Worm (Caenorhabditis elegans) whole organism, L1 larva: ENCODE measurements around the gene srh-255.

Experiments used
- efl-1 ChIP-seq, 4 experiments: fragments of 150-350 bp; optimal IDR thresholded peaks in 3 of 4; peaks in 1 of 4; 1 replicate in 1 of 4; 2 replicates in 3 of 4; lab custom pipeline; 2014; ENCODE audit warnings: missing biosample characterization in 2 of 4, missing genetic modification characterization in 2 of 4, missing genetic modification reagents in 2 of 4
- efl-3 ChIP-seq: fragments of 200-800 bp; sonication (Bioruptor generic); optimal IDR thresholded peaks from 2 replicates; lab custom pipeline; 2018; ENCODE audit warnings: mild to moderate bottlenecking, missing genetic modification characterization, missing compliant biosample characterization
- egl-13 ChIP-seq: sonication (generic microtip); optimal IDR thresholded peaks from 2 replicates; lab custom pipeline; 2016; ENCODE audit warnings: missing genotype, missing genetic modification reagents, missing genetic modification characterization, missing compliant biosample characterization
- egl-27 ChIP-seq, 2 experiments: fragments of 150-350 bp in 1 of 2; sonication (generic microtip); optimal IDR thresholded peaks; 3 replicates each; lab custom pipeline; 2017 to 2018; ENCODE audit warnings: missing biosample characterization in 2 of 2, missing genetic modification characterization in 2 of 2, missing genetic modification reagents in 2 of 2
- elt-2 ChIP-seq: sonication (generic microtip); optimal IDR thresholded peaks from 2 replicates; lab custom pipeline; 2016; ENCODE audit warnings: missing genetic modification characterization, mild to moderate bottlenecking, inconsistent platforms, missing compliant biosample characterization, missing genetic modification reagents
- elt-3 ChIP-seq, 6 experiments: fragments of 150-350 bp in 1 of 6; sonication (generic microtip); optimal IDR thresholded peaks; 2 replicates each; lab custom pipeline; 2017 to 2018; ENCODE audit warnings: missing biosample characterization in 6 of 6, missing genetic modification characterization in 6 of 6, inconsistent platforms in 1 of 6
- fkh-8 ChIP-seq: sonication (generic microtip); optimal IDR thresholded peaks from 2 replicates; lab custom pipeline; 2016; ENCODE audit warnings: mild to moderate bottlenecking, missing genetic modification characterization, missing compliant biosample characterization
- lin-13 ChIP-seq: fragments of 150-350 bp; optimal IDR thresholded peaks from 2 replicates; lab custom pipeline; 2014; ENCODE audit warnings: missing biosample characterization, missing genetic modification reagents, missing genetic modification characterization
- lin-35 ChIP-seq, 2 experiments: fragments of 150-350 bp; optimal IDR thresholded peaks; 2 replicates each; lab custom pipeline; 2014; ENCODE audit warnings: missing biosample characterization in 2 of 2, missing genetic modification characterization in 2 of 2, missing genetic modification reagents in 2 of 2
- lsy-2 ChIP-seq, 2 experiments: fragments of 150-350 bp; optimal IDR thresholded peaks; 2 replicates each; lab custom pipeline; 2014; ENCODE audit warnings: missing biosample characterization in 2 of 2, missing genetic modification characterization in 2 of 2
- mdl-1 ChIP-seq, 2 experiments: fragments of 150-350 bp; optimal IDR thresholded peaks; 2 replicates each; lab custom pipeline; 2014 to 2017; ENCODE audit warnings: missing biosample characterization in 2 of 2, missing genetic modification characterization in 2 of 2, inconsistent platforms in 1 of 2
- mef-2 ChIP-seq: fragments of 150-350 bp; optimal IDR thresholded peaks from 2 replicates; lab custom pipeline; 2014; ENCODE audit warnings: missing biosample characterization, missing genetic modification characterization
- nhr-11 ChIP-seq: fragments of 150-350 bp; optimal IDR thresholded peaks from 2 replicates; lab custom pipeline; 2014; ENCODE audit warnings: missing biosample characterization, missing genetic modification characterization
- nhr-28 ChIP-seq: fragments of 150-350 bp; optimal IDR thresholded peaks from 2 replicates; lab custom pipeline; 2014; ENCODE audit warnings: missing biosample characterization, missing genetic modification characterization
- nhr-71 ChIP-seq: sonication (generic microtip); optimal IDR thresholded peaks from 2 replicates; lab custom pipeline; 2016; ENCODE audit warnings: mild to moderate bottlenecking, missing genetic modification characterization, moderate library complexity, missing compliant biosample characterization
- nhr-77 ChIP-seq: fragments of 150-350 bp; optimal IDR thresholded peaks from 2 replicates; lab custom pipeline; 2014; ENCODE audit warnings: missing biosample characterization, missing genetic modification characterization
- pag-3 ChIP-seq: sonication (generic microtip); optimal IDR thresholded peaks from 2 replicates; lab custom pipeline; 2017; ENCODE audit warnings: missing genetic modification characterization, mild to moderate bottlenecking, missing compliant biosample characterization, antibody characterized with exemption, borderline replicate concordance; ENCODE audit not compliant: insufficient read depth
- pax-3 ChIP-seq: fragments of 200-800 bp; sonication (Bioruptor generic); optimal IDR thresholded peaks from 2 replicates; lab custom pipeline; 2018; ENCODE audit warnings: mild to moderate bottlenecking, missing genetic modification characterization, moderate library complexity, missing compliant biosample characterization
- sox-4 ChIP-seq: sonication (generic microtip); optimal IDR thresholded peaks from 2 replicates; lab custom pipeline; 2016; ENCODE audit warnings: missing genetic modification characterization, missing compliant biosample characterization
- sptf-1 ChIP-seq: fragments of 150-350 bp; optimal IDR thresholded peaks from 2 replicates; lab custom pipeline; 2014; ENCODE audit warnings: missing biosample characterization, missing genetic modification characterization
- sup-37 ChIP-seq: fragments of 200-800 bp; sonication (Bioruptor generic); optimal IDR thresholded peaks from 2 replicates; lab custom pipeline; 2018; ENCODE audit warnings: mild to moderate bottlenecking, missing genetic modification characterization, missing compliant biosample characterization
- tbx-2 ChIP-seq: sonication (generic microtip); optimal IDR thresholded peaks from 2 replicates; lab custom pipeline; 2016; ENCODE audit warnings: missing genetic modification characterization, missing compliant biosample characterization
- tlp-1 ChIP-seq: fragments of 150-350 bp; optimal IDR thresholded peaks from 2 replicates; lab custom pipeline; 2014; ENCODE audit warnings: missing biosample characterization, missing genetic modification characterization
- unc-130 ChIP-seq: fragments of 150-350 bp; optimal IDR thresholded peaks from 2 replicates; lab custom pipeline; 2017; ENCODE audit warnings: missing biosample characterization, missing genetic modification characterization, inconsistent platforms
- unc-86 ChIP-seq: sonication (generic microtip); optimal IDR thresholded peaks from 2 replicates; lab custom pipeline; 2016; ENCODE audit warnings: missing genetic modification characterization, missing compliant biosample characterization
- xbp-1 ChIP-seq: sonication (generic microtip); optimal IDR thresholded peaks from 2 replicates; lab custom pipeline; 2016; ENCODE audit warnings: missing genetic modification characterization, missing compliant biosample characterization
- ztf-4 ChIP-seq: fragments of 150-350 bp; optimal IDR thresholded peaks from 2 replicates; lab custom pipeline; 2014; ENCODE audit warnings: missing biosample characterization, missing genetic modification characterization

The srh-255 gene

DNA sequence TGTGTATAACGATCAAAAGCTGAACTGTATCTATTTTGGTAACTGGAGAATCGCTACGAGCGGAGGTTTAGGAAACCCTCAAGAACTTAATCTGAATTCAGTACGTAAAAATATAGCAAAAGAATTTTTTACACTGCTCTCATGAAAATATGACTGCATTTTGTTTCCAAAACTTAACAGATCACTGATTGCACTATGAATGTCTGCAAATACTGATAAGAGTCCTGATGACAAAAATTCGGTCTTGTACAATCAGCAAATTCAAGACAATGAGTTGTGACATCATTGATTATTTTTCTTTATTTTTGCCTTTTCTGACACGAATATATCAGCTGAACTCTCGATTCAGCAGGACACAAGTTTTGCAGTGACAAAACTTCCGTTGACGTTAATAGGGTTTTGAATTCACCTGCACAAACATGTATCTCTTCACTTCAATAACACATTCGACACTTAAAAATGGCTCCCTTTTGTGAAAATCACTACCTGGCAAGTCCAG is 25.2 kb downstream of the srh-255 start, which contains the start of gene srh-237:
srh-237 (plus strand) TSS at position 449 of the 499 bp plus-strand sequence.
- TF ChIP-seq tbx-2 (tag; lab: Kevin White, UChicago) (no peak), efl-3 (GFP tag; lab: Kevin White, UChicago) (no peak), elt-2 (tag; lab: Kevin White, UChicago) (peak; percentile 74), mef-2 (tag; lab: Kevin White, UChicago) (no peak), sox-4 (tag; lab: Kevin White, UChicago) (no peak), nhr-77 (no peak)

- TF ChIP-seq efl-1 (optimal IDR thresholded peaks at IDR 0.05; lab: Kevin White, UChicago) (no peak), efl-1 (GFP tag; optimal IDR thresholded peaks at IDR 0.05 in 1 of 2; lab: Kevin White, UChicago) (peak in 1 of 2 experiments; percentile 35), lin-35 (GFP tag; optimal IDR thresholded peaks at IDR 0.05; lab: Kevin White, UChicago) (no peak)
Measured at ce11 chrV:17092262-17092661, 27.5 kb downstream of the srh-255 start, which contains the start of gene ZK218.1. Gene ZK218.1, plus strand, starts transcription at chrV:17092562.

ce11 chrV:17094568-17094967 is 29.8 kb downstream of the srh-255 start:
- TF ChIP-seq mdl-1 (tag; optimal IDR thresholded peaks at IDR 0.05; lab: Kevin White, UChicago) (no peak), mef-2 (tag; lab: Kevin White, UChicago) (no peak), lsy-2 (tag; optimal IDR thresholded peaks at IDR 0.05; lab: Kevin White, UChicago) (no peak), pax-3 (no peak), xbp-1 (tag; lab: Kevin White, UChicago) (no peak), elt-3 (tag; optimal IDR thresholded peaks at IDR 0.05; lab: Kevin White, UChicago) (no peak), tlp-1 (tag; lab: Kevin White, UChicago) (no peak), sup-37 (GFP tag; lab: Kevin White, UChicago) (no peak), fkh-8 (tag; lab: Kevin White, UChicago) (no peak)

DNA sequence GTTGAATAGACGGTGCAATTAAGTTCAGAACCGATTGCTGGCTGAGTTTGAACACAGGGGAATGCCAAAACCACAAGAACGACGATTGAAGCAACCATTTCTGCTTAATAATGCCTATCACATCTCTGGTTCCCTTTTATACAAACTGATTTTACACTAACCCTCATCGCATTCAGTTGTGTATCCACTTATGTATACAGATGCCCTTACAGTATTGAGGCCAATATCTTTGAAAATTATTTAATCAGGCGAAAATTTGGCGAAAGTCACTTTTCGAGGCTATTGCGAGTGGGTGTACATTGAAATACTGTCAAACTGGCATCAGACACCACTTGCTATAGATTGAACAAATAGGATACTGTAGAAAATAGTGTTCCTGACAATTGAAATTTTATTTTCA is 33.9 kb downstream of the srh-255 start, which contains the start of the genes ZK218.3 and ZK218.4:
ZK218.3 (minus strand) TSS at position 101 of the 400 bp plus-strand sequence.
ZK218.4 (plus strand) TSS at position 186 of the 400 bp plus-strand sequence.
- no peak for TF ChIP-seq unc-86
- TF ChIP-seq efl-1 (optimal IDR thresholded peaks at IDR 0.05; lab: Kevin White, UChicago) = no peak
- TF ChIP-seq efl-1 (GFP tag; optimal IDR thresholded peaks at IDR 0.05 in 1 of 2; lab: Kevin White, UChicago) = peak in 1 of 2 experiments; percentile 34
- TF ChIP-seq unc-130 (tag; lab: Kevin White, UChicago) = no peak

DNA sequence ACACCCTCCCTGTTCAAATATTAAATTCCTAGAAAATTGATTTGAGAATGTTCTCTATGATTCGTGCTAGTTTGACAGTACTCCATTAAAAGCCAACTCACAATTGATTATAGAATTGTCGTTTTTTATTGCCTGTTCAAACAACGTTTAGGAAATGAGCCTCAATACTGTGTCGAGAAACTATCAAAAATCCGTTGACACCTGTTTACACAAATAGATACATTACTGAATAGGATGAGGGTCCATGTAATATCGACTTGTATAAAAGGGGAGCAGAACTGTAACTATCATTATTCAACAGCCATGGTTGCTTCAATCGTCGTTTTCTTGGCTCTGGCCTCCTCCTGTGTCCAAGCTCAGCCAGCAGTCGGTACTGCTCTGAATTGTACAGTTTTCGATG is 36.1 kb downstream of the srh-255 start, which contains the start of gene ZK218.5:
ZK218.5 (plus strand) TSS at position 301 of the 400 bp plus-strand sequence.
- no peak for TF ChIP-seq sptf-1 (tag; lab: Kevin White, UChicago)
- no peak for TF ChIP-seq lin-13 (GFP tag; lab: Kevin White, UChicago)
- no peak for TF ChIP-seq fkh-8 (tag; lab: Kevin White, UChicago)
- TF ChIP-seq egl-27 (tag; optimal IDR thresholded peaks at IDR 0.05; lab: Kevin White, UChicago) = no peak
- TF ChIP-seq ztf-4 = no peak
- TF ChIP-seq pag-3 (tag; lab: Kevin White, UChicago) = no peak
- TF ChIP-seq egl-13 (tag; lab: Kevin White, UChicago) = no peak
- TF ChIP-seq nhr-28 (tag; lab: Kevin White, UChicago) = no peak

DNA sequence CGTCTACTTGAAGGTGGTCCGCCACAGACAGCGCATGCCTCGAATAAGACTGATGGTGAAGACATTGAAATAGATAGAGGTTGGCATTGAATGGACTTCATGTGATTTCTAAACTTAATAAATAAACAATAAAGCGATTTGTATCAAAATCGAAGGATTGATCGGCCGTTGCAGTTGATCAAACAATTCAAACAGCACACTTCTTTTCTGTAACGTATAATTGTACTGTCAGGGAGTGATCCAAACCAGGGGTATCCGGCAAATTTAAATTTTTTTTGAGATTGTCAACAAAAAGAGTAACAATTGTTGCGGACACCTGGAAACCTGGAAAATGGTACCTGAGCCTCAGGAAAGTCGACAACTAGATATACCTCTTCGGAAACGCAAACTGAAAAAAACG is 39.8 kb downstream of the srh-255 start, which contains the start of gene nhr-248:
nhr-248 (minus strand) TSS at position 101 of the 400 bp plus-strand sequence.
- TF ChIP-seq nhr-11 (tag; lab: Kevin White, UChicago) (no peak), nhr-71 (tag; lab: Kevin White, UChicago) (no peak), efl-1 (optimal IDR thresholded peaks at IDR 0.05; lab: Kevin White, UChicago) (no peak), efl-1 (GFP tag; optimal IDR thresholded peaks at IDR 0.05 in 1 of 2; lab: Kevin White, UChicago) (peak in 1 of 2 experiments; percentile 66)

ce11 chrV:17105483-17105882 is 40.7 kb downstream of the srh-255 start, which contains the start of gene ZK218.7:
Gene ZK218.7, plus strand, starts transcription at chrV:17105783.
- TF ChIP-seq nhr-77 (no peak), efl-1 (optimal IDR thresholded peaks at IDR 0.05; lab: Kevin White, UChicago) (no peak), efl-1 (GFP tag; optimal IDR thresholded peaks at IDR 0.05 in 1 of 2; lab: Kevin White, UChicago) (peak in 1 of 2 experiments; percentile 28)
